Fruit fly (Drosophila melanogaster): ENCODE measurements around the gene rdgB.

DNA sequence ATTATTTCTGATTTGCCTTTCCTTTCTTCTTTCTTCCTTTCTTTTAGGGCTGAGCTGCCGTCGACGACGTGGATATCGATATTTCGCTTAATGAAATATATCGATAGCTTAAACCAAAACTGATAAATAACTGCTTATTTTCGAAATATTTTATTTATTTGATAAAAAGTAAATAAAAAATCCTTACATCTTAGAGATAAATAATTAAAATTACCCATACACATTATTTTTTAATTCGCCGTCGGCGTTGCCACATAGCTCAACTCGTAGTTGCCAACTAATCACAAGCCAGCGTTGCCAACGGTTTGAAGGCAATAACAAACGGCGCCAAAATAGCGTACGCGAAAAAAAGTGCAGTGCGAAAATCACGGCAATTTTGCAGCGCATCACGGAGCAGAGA, 40.6 kb upstream of the rdgB start, which contains the start of the genes Mrgn1 and mus101:
- no peak for TF ChIP-seq toe (GFP tag; optimal IDR thresholded peaks at IDR 0.05)
- TF ChIP-seq Crg-1 (GFP tag; optimal IDR thresholded peaks at IDR 0.05): no peak
- TF ChIP-seq Hr96 (GFP tag; optimal IDR thresholded peaks at IDR 0.05): no peak
- no peak for TF ChIP-seq CG11617 (GFP tag; optimal IDR thresholded peaks at IDR 0.05)
- TF ChIP-seq pad (GFP tag; optimal IDR thresholded peaks at IDR 0.05): no peak
- TF ChIP-seq CG5204 (GFP tag; optimal IDR thresholded peaks at IDR 0.05): no peak
- TF ChIP-seq tj (GFP tag; optimal IDR thresholded peaks at IDR 0.05): peak; percentile 12
- peak; percentile 21 for TF ChIP-seq CG7101 (tag; optimal IDR thresholded peaks at IDR 0.05)
- peak; percentile 58 for TF ChIP-seq bab1 (GFP tag; optimal IDR thresholded peaks at IDR 0.05)
- no peak for TF ChIP-seq ovo (GFP tag; optimal IDR thresholded peaks at IDR 0.05)
- TF ChIP-seq kay (GFP tag; ENCODE audit: borderline replicate concordance): no peak
- no peak for TF ChIP-seq cnc (optimal IDR thresholded peaks at IDR 0.05)
- no peak for TF ChIP-seq Mnt (GFP tag; optimal IDR thresholded peaks at IDR 0.05)
- TF ChIP-seq CG33017 (tag; optimal IDR thresholded peaks at IDR 0.05): no peak

All from whole organism, adult.